Fruit fly (Drosophila melanogaster) whole organism, embryonic: ENCODE results near the gene CG4009.
A peak's percentile ranks its signal among the peaks of the same experiment; 100 is the strongest.

Source experiments
- Ada2b ChIP-seq: fragments of 200-800 bp; sonication (Bioruptor generic); IDR thresholded peaks from 2 replicates; pipeline ENCODE4 v1.3.6; 2022; ENCODE audit warnings: missing biosample characterization, missing genetic modification characterization
- CG12769 ChIP-seq: fragments of 200-800 bp; sonication (Bioruptor generic); optimal IDR thresholded peaks from 2 replicates; lab custom pipeline; 2019; ENCODE audit warnings: missing biosample characterization, mild to moderate bottlenecking, missing genetic modification characterization, moderate library complexity
- CG14014 ChIP-seq: fragments of 200-800 bp; sonication (Bioruptor generic); IDR thresholded peaks from 2 replicates; pipeline ENCODE4 v1.3.6; 2022; ENCODE audit warnings: missing biosample characterization, missing genetic modification characterization
- CG15479 ChIP-seq: fragments of 200-800 bp; sonication (Bioruptor generic); optimal IDR thresholded peaks from 3 replicates; lab custom pipeline; 2019; ENCODE audit warnings: missing biosample characterization, mild to moderate bottlenecking, missing genetic modification characterization, moderate library complexity
- CG15601 ChIP-seq: fragments of 200-800 bp; sonication (Bioruptor generic); optimal IDR thresholded peaks from 3 replicates; lab custom pipeline; 2019; ENCODE audit warnings: missing biosample characterization, mild to moderate bottlenecking, missing genetic modification characterization, moderate library complexity
- CG1647 ChIP-seq: fragments of 200-800 bp; sonication (Bioruptor generic); optimal IDR thresholded peaks from 3 replicates; lab custom pipeline; 2016; ENCODE audit warnings: missing biosample characterization, missing genetic modification characterization
- CG2678 ChIP-seq: fragments of 200-800 bp; sonication (Bioruptor generic); optimal IDR thresholded peaks from 3 replicates; lab custom pipeline; 2019; ENCODE audit warnings: missing biosample characterization, mild to moderate bottlenecking, missing genetic modification characterization, moderate library complexity
- CG2712 ChIP-seq: fragments of 200-800 bp; optimal IDR thresholded peaks from 3 replicates; lab custom pipeline; 2019; ENCODE audit warnings: missing biosample characterization, mild to moderate bottlenecking, missing genetic modification characterization, moderate library complexity
- CG30403 ChIP-seq: fragments of 200-800 bp; sonication (Bioruptor generic); optimal IDR thresholded peaks from 3 replicates; lab custom pipeline; 2016; ENCODE audit warnings: missing biosample characterization, missing genetic modification characterization
- CG3838 ChIP-seq: fragments of 200-800 bp; sonication (Bioruptor generic); optimal IDR thresholded peaks from 3 replicates; lab custom pipeline; 2016; ENCODE audit warnings: missing biosample characterization, missing genetic modification characterization
- CG4424 ChIP-seq: fragments of 200-800 bp; sonication (Bioruptor generic); optimal IDR thresholded peaks from 3 replicates; lab custom pipeline; 2016; ENCODE audit warnings: missing biosample characterization, missing genetic modification characterization
- CG4820 ChIP-seq: fragments of 200-800 bp; sonication (Bioruptor generic); optimal IDR thresholded peaks from 3 replicates; lab custom pipeline; 2016; ENCODE audit warnings: missing biosample characterization, missing genetic modification characterization
- CG6254 ChIP-seq: fragments of 200-800 bp; sonication (Bioruptor generic); optimal IDR thresholded peaks from 3 replicates; lab custom pipeline; 2017; ENCODE audit warnings: mild to moderate bottlenecking, missing biosample characterization, missing genetic modification reagents, missing genetic modification characterization
- CG6689 ChIP-seq: fragments of 200-800 bp; sonication (Bioruptor generic); IDR thresholded peaks from 2 replicates; pipeline ENCODE4 v1.3.6; 2022; ENCODE audit warnings: missing biosample characterization, missing genetic modification characterization
- CG9609 ChIP-seq: fragments of 200-800 bp; sonication (Bioruptor generic); optimal IDR thresholded peaks from 3 replicates; lab custom pipeline; 2016; ENCODE audit warnings: missing biosample characterization, missing genetic modification characterization
- CHES-1-like ChIP-seq: fragments of 200-800 bp; sonication (Bioruptor generic); optimal IDR thresholded peaks from 2 replicates; lab custom pipeline; 2016; ENCODE audit warnings: missing biosample characterization, missing genetic modification characterization
- D ChIP-seq, 2 experiments: fragments of 200-800 bp in 1 of 2; fragments of >200 bp in 1 of 2; sonication (Bioruptor generic) in 1 of 2; optimal IDR thresholded peaks; 2 replicates in 1 of 2; 3 replicates in 1 of 2; lab custom pipeline; 2017; ENCODE audit warnings: mild to moderate bottlenecking in 1 of 2, missing biosample characterization in 1 of 2, missing genetic modification characterization in 1 of 2, missing genetic modification reagents in 1 of 2
- D19B ChIP-seq: fragments of 200-800 bp; sonication (Bioruptor generic); optimal IDR thresholded peaks from 2 replicates; lab custom pipeline; 2017; ENCODE audit warnings: missing biosample characterization, mild to moderate bottlenecking, missing genetic modification characterization
- Doc2 ChIP-seq: fragments of 200-800 bp; sonication (Bioruptor generic); IDR thresholded peaks from 2 replicates; pipeline ENCODE4 v1.3.6; 2022; ENCODE audit warnings: missing biosample characterization, missing genetic modification characterization
- Doc3 ChIP-seq: fragments of 200-800 bp; sonication (Bioruptor generic); IDR thresholded peaks from 3 replicates; pipeline ENCODE4 v1.3.6; 2022; ENCODE audit warnings: missing biosample characterization, missing genetic modification characterization; ENCODE audit not compliant: partially characterized antibody
- Ets65A ChIP-seq: fragments of 200-800 bp; sonication (Bioruptor generic); peaks from one replicate; lab custom pipeline; 2016; ENCODE audit warnings: missing biosample characterization, missing genetic modification characterization
- HLHmδ ChIP-seq: fragments of 200-800 bp; sonication (Bioruptor generic); optimal IDR thresholded peaks from 2 replicates; lab custom pipeline; 2018; ENCODE audit warnings: missing biosample characterization, mild to moderate bottlenecking, missing genetic modification characterization, moderate library complexity
- MBD-R2 ChIP-seq: fragments of 200-800 bp; sonication (Bioruptor generic); IDR thresholded peaks from 2 replicates; pipeline ENCODE4 v1.3.6; 2022; ENCODE audit warnings: missing biosample characterization, missing genetic modification characterization
- Med ChIP-seq: fragments of 200-800 bp; sonication (Bioruptor generic); peaks from one replicate; lab custom pipeline; 2016; ENCODE audit warnings: missing biosample characterization, missing genetic modification characterization, mild to moderate bottlenecking, inconsistent platforms, moderate library complexity
- NC2β ChIP-seq: fragments of 200-800 bp; sonication (Bioruptor generic); optimal IDR thresholded peaks from 2 replicates; lab custom pipeline; 2016; ENCODE audit warnings: missing biosample characterization, missing genetic modification characterization
- NfI ChIP-seq: fragments of 200-800 bp; sonication (Bioruptor generic); optimal IDR thresholded peaks from 3 replicates; lab custom pipeline; 2018; ENCODE audit warnings: missing biosample characterization, mild to moderate bottlenecking, missing genetic modification characterization, moderate library complexity
- Opbp ChIP-seq: fragments of 200-800 bp; sonication (Bioruptor generic); IDR thresholded peaks from 3 replicates; pipeline ENCODE4 v1.3.6; 2022; ENCODE audit warnings: missing biosample characterization, missing genetic modification characterization; ENCODE audit not compliant: partially characterized antibody
- Ssrp ChIP-seq: fragments of 200-800 bp; sonication (Bioruptor generic); optimal IDR thresholded peaks from 2 replicates; lab custom pipeline; 2018; ENCODE audit warnings: missing biosample characterization, mild to moderate bottlenecking, missing genetic modification characterization, moderate library complexity
- TFAM ChIP-seq: fragments of 200-800 bp; sonication (Bioruptor generic); optimal IDR thresholded peaks from 2 replicates; lab custom pipeline; 2017; ENCODE audit warnings: missing biosample characterization, missing genetic modification characterization, inconsistent platforms
- YL-1 ChIP-seq: fragments of 200-800 bp; sonication (Bioruptor generic); optimal IDR thresholded peaks from 3 replicates; lab custom pipeline; 2017; ENCODE audit warnings: missing biosample characterization, mild to moderate bottlenecking, missing genetic modification characterization
- bigmax ChIP-seq: fragments of 200-800 bp; sonication (Bioruptor generic); optimal IDR thresholded peaks from 2 replicates; lab custom pipeline; 2018; ENCODE audit warnings: missing biosample characterization, mild to moderate bottlenecking, missing genetic modification characterization
- chm ChIP-seq: fragments of 200-800 bp; sonication (Bioruptor generic); IDR thresholded peaks from 2 replicates; pipeline ENCODE4 v1.3.6; 2022; ENCODE audit warnings: missing biosample characterization, missing genetic modification characterization
- exex ChIP-seq: fragments of 200-800 bp; sonication (Bioruptor generic); optimal IDR thresholded peaks from 4 replicates; lab custom pipeline; 2018; ENCODE audit warnings: missing biosample characterization, mild to moderate bottlenecking, missing genetic modification characterization, moderate library complexity
- gce ChIP-seq: fragments of 200-800 bp; sonication (Bioruptor generic); IDR thresholded peaks from 3 replicates; pipeline ENCODE4 v1.3.6; 2022; ENCODE audit warnings: missing biosample characterization, missing genetic modification characterization
- hb ChIP-seq: fragments of 200-800 bp; sonication (Bioruptor generic); IDR thresholded peaks from 3 replicates; pipeline ENCODE4 v1.3.6; 2022; ENCODE audit warnings: missing biosample characterization, missing genetic modification characterization; ENCODE audit not compliant: partially characterized antibody
- inv ChIP-seq: fragments of 200-800 bp; sonication (Bioruptor generic); IDR thresholded peaks from 2 replicates; pipeline ENCODE4 v1.3.6; 2022; ENCODE audit warnings: missing biosample characterization, missing genetic modification characterization; ENCODE audit not compliant: partially characterized antibody
- lbe ChIP-seq: fragments of 200-800 bp; sonication (Bioruptor generic); optimal IDR thresholded peaks from 2 replicates; lab custom pipeline; 2016; ENCODE audit warnings: missing biosample characterization, mild to moderate bottlenecking, missing genetic modification characterization
- lola ChIP-seq, 3 experiments: fragments of >200 bp in 2 of 3; fragments of 200-800 bp in 1 of 3; sonication (Bioruptor generic) in 1 of 3; optimal IDR thresholded peaks; 2 replicates each; lab custom pipeline; 2017 to 2019; ENCODE audit warnings: missing biosample characterization in 3 of 3, missing genetic modification characterization in 3 of 3, mild to moderate bottlenecking in 1 of 3, moderate library complexity in 1 of 3
- luna ChIP-seq: fragments of 200-800 bp; sonication (Bioruptor generic); optimal IDR thresholded peaks from 2 replicates; lab custom pipeline; 2016; ENCODE audit warnings: missing biosample characterization, missing genetic modification characterization
- nau ChIP-seq: fragments of 200-800 bp; sonication (Bioruptor generic); optimal IDR thresholded peaks from 3 replicates; lab custom pipeline; 2017; ENCODE audit warnings: missing biosample characterization, mild to moderate bottlenecking, missing genetic modification characterization, missing genetic modification reagents
- nerfin-1 ChIP-seq: fragments of 200-800 bp; sonication (Bioruptor generic); optimal IDR thresholded peaks from 3 replicates; lab custom pipeline; 2019; ENCODE audit warnings: missing biosample characterization, mild to moderate bottlenecking, missing genetic modification characterization, moderate library complexity
- ro ChIP-seq: fragments of 200-800 bp; sonication (Bioruptor generic); IDR thresholded peaks from 2 replicates; pipeline ENCODE4 v1.3.6; 2022; ENCODE audit warnings: missing biosample characterization, missing genetic modification characterization
- sd ChIP-seq: fragments of 200-800 bp; sonication (Bioruptor generic); optimal IDR thresholded peaks from 3 replicates; lab custom pipeline; 2018; ENCODE audit warnings: missing biosample characterization, mild to moderate bottlenecking, missing genetic modification characterization, moderate library complexity
- sisA ChIP-seq: fragments of 200-800 bp; sonication (Bioruptor generic); IDR thresholded peaks from 2 replicates; pipeline ENCODE4 v1.3.6; 2022; ENCODE audit warnings: missing biosample characterization, missing genetic modification characterization
- so ChIP-seq: fragments of 200-800 bp; sonication (Bioruptor generic); IDR thresholded peaks from 3 replicates; pipeline ENCODE4 v1.3.6; 2022; ENCODE audit warnings: missing biosample characterization, missing genetic modification characterization
- tll ChIP-seq, 2 experiments: fragments of 200-800 bp in 1 of 2; fragments of >200 bp in 1 of 2; sonication (Bioruptor generic) in 1 of 2; optimal IDR thresholded peaks; 2 replicates each; lab custom pipeline; 2017 to 2019; ENCODE audit warnings: missing biosample characterization in 2 of 2, missing genetic modification characterization in 2 of 2, mild to moderate bottlenecking in 1 of 2, moderate library complexity in 1 of 2

Gene CG4009

DNA sequence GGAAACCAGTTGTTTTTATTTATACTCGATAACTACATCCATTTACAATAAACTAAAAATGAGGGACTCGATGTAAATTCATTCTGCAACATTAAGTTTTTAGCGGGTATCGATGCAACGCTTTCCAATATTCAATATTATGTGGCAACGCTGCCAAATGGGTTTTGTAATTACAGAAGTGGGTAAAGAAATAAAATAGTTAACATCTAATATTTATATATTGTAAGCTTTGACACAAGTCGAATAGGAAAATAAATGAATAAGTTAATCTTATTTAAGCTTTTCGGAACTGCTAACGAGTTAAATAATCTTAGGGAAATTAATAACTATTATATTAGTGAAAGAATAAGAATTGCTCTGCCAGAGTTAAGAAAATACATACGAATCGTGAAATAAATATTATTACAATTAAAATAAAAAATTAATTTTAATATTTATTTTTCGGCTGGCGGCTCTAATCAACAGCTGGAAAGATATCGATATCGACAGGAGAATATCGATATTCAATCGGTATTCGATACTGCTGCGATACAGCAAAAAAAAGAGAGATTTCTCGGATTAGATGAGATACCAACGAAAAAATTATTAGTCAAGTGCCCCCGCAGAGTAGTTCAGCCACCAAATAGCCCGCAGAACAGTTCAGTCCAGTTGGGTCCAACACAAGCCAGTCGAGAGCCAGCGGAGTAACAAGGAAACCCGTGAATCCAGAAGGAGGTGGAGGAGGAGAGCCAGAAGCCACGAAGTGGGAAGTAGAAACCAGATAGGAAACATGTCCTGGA is 49.4 kb upstream of the CG4009 start, which contains the start of gene GckIII (continued):
- no peak for TF ChIP-seq gce
- TF ChIP-seq inv (GFP tag; lab: Robert Waterston, UW): peak; percentile 70
- no peak for TF ChIP-seq ro (GFP tag; lab: Robert Waterston, UW)
- no peak for TF ChIP-seq CG6689
- TF ChIP-seq Doc3: peak; percentile 86
- TF ChIP-seq YL-1: peak; percentile 5
- TF ChIP-seq, all 482 proteins: peak for 68

DNA sequence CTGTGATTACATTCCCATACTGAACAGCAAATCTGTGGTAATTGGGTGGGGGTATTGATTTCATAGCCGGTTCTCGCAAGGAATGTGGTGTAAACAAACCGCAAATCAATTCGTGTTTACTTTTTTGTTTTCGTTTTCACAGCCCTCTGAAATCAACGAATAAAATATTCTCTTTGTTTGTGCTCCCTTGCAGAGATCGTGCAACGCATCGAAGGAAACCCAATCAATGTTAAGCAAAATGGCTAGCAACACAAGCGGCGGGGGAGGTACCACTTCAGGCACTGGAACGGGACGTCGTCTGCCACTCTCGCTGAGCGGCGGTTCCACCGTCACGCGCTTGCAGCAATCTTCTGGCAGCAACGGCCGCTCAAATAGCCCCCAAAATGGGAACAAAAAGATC is 46.6 kb upstream of the CG4009 start:
- TF ChIP-seq CG2712 (tag; lab: Kevin White, UChicago) (no peak), CG15479 (GFP tag; lab: Kevin White, UChicago) (peak; percentile 80), Ets65A (GFP tag; lab: Kevin White, UChicago) (peak; percentile 48), so (GFP tag; lab: Robert Waterston, UW) (peak; percentile 33; the same call in 1 of the 3 replicates), CHES-1-like (GFP tag; lab: Kevin White, UChicago) (no peak), nerfin-1 (tag; lab: Kevin White, UChicago) (peak; percentile 34), hb (no peak), chm (no peak), tll (GFP tag; optimal IDR thresholded peaks at IDR 0.05; lab: Kevin White, UChicago) (peak in 1 of 2 experiments; percentile 69), Opbp (GFP tag; lab: Robert Waterston, UW) (no peak), CG2678 (tag; lab: Kevin White, UChicago) (no peak), sisA (GFP tag; lab: Robert Waterston, UW) (no peak), CG9609 (GFP tag; lab: Kevin White, UChicago) (no peak), bigmax (GFP tag; lab: Kevin White, UChicago) (no peak), Med (GFP tag; lab: Kevin White, UChicago) (peak; percentile 3), CG14014 (no peak), sd (tag; lab: Kevin White, UChicago) (peak; percentile 72), HLHmδ (GFP tag; lab: Kevin White, UChicago) (no peak), exex (tag; lab: Kevin White, UChicago) (no peak), Ssrp (tag; lab: Kevin White, UChicago) (no peak)

DNA sequence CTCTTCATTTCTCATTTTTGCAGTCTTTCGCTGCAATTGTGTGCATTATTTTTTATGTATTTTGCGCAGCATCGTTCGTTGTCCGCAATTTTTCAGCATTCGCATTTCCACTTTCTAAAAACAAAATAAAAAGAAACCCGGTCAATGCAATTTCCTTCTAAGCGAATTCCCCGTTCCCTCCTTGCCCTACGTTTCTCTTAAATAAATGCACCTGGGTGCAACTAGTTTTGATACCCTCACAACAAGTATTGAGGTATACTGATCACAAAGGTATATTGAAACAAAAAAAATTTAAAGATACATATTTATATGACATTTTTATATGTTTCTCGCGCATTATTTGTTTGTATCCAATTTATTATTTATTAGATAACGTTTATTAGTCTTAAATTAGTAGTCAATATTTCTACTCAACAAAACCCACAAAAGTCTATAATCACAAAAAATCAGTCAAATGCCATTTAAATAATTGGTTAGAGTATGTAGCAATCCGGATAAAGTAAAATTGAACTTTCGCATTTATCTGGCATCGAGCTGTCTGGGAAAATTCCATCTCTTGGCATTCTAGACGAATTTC is 45.6 kb upstream of the CG4009 start:
- TF ChIP-seq D19B (GFP tag; lab: Kevin White, UChicago) (no peak), Ada2b (GFP tag; lab: Robert Waterston, UW) (no peak), CG4820 (GFP tag; lab: Kevin White, UChicago) (no peak), CG4424 (GFP tag; lab: Kevin White, UChicago) (no peak), TFAM (GFP tag; lab: Kevin White, UChicago) (no peak), NfI (GFP tag; lab: Kevin White, UChicago) (no peak), lbe (GFP tag; lab: Kevin White, UChicago) (no peak), CG12769 (tag; lab: Kevin White, UChicago) (no peak), CG6254 (GFP tag; lab: Kevin White, UChicago) (peak; percentile 9), Doc2 (GFP tag; lab: Robert Waterston, UW) (no peak), luna (GFP tag; lab: Kevin White, UChicago) (no peak), lola (GFP tag; optimal IDR thresholded peaks at IDR 0.05; lab: Kevin White, UChicago) (peak in 1 of 3 experiments; percentile 35), CG15601 (tag; lab: Kevin White, UChicago) (peak; percentile 25), CG1647 (GFP tag; lab: Kevin White, UChicago) (no peak), NC2β (no peak), CG30403 (peak; percentile 3), CG3838 (GFP tag; lab: Kevin White, UChicago) (no peak), MBD-R2 (no peak), nau (GFP tag; lab: Kevin White, UChicago) (no peak), D (optimal IDR thresholded peaks at IDR 0.05; lab: Kevin White, UChicago) (no peak), D (GFP tag; optimal IDR thresholded peaks at IDR 0.05; lab: Kevin White, UChicago) (peak; percentile 12)
